Fruit fly (Drosophila melanogaster): Measurements from ENCODE around the gene Fer1HCH.

Fer1HCH gene

DNA sequence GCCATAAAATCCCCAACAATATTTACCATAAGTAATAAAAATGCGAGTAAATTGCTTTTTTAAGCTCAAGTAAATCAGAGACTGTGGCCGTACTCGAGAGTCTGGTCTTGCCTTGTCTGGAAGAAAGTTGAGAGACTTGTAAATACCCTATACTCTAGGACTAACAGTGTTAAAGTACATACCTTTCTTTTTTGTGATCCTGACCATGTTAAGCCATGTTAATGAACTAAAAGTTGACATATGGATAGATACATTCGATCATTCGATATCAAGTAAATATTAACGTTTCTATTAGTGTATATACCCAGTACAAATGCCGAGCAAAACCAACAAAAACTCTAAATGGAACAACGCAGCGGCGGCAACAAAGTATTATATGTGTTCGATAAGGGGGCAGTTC lies 51.9 kb downstream of the Fer1HCH start (continued):
- TF ChIP-seq CG1792 (GFP tag; optimal IDR thresholded peaks at IDR 0.05) (no peak), Mrtf (GFP tag; IDR thresholded peaks at IDR 0.05) (no peak), bbx (GFP tag; IDR thresholded peaks at IDR 0.05; ENCODE audit: partially characterized antibody) (no peak), CG10431 (GFP tag; optimal IDR thresholded peaks at IDR 0.05) (no peak), inv (GFP tag; IDR thresholded peaks at IDR 0.05; ENCODE audit: partially characterized antibody) (no peak), sim (GFP tag; IDR thresholded peaks at IDR 0.05) (no peak), CG5180 (GFP tag; optimal IDR thresholded peaks at IDR 0.05) (no peak), Blimp-1 (GFP tag; optimal IDR thresholded peaks at IDR 0.05) (peak; percentile 57), dmrt99B (tag; optimal IDR thresholded peaks at IDR 0.05) (peak; percentile 51), CG10274 (GFP tag; optimal IDR thresholded peaks at IDR 0.05) (no peak), CG14014 (GFP tag; IDR thresholded peaks at IDR 0.05) (no peak), wdn (GFP tag; IDR thresholded peaks at IDR 0.05) (no peak), CoRest (tag; optimal IDR thresholded peaks at IDR 0.05) (peak; percentile 32), Sox102F (GFP tag; optimal IDR thresholded peaks at IDR 0.05) (peak; percentile 51), pzg (GFP tag; optimal IDR thresholded peaks at IDR 0.05) (no peak), CG32767 (GFP tag; IDR thresholded peaks at IDR 0.05) (no peak), CG12155 (GFP tag; optimal IDR thresholded peaks at IDR 0.05) (no peak), CG8765 (GFP tag; IDR thresholded peaks at IDR 0.05) (no peak; the same call in 1 of the 2 replicates), h (optimal IDR thresholded peaks at IDR 0.05) (no peak), CrebB (tag; optimal IDR thresholded peaks at IDR 0.05) (no peak), disco-r (GFP tag; optimal IDR thresholded peaks at IDR 0.05) (peak; percentile 20), CG11695 (GFP tag; IDR thresholded peaks at IDR 0.05) (no peak), rib (GFP tag; IDR thresholded peaks at IDR 0.05) (no peak), sima (GFP tag; optimal IDR thresholded peaks at IDR 0.05) (no peak), CG1603 (tag; optimal IDR thresholded peaks at IDR 0.05) (peak; percentile 49), MESR4 (GFP tag; optimal IDR thresholded peaks at IDR 0.05) (no peak), pan (optimal IDR thresholded peaks at IDR 0.05) (no peak), pan (GFP tag; optimal IDR thresholded peaks at IDR 0.05 in 1 of 2, IDR thresholded peaks at IDR 0.05 in 1 of 2) (no peak), CG2889 (GFP tag; IDR thresholded peaks at IDR 0.05) (0 out of 3 replicates have a peak, but pooled peaks have one; percentile 38), CG7963 (GFP tag; IDR thresholded peaks at IDR 0.05; ENCODE audit: partially characterized antibody) (no peak), fu2 (GFP tag; optimal IDR thresholded peaks at IDR 0.05) (no peak), CG11247 (GFP tag; IDR thresholded peaks at IDR 0.05) (no peak), gsb (GFP tag; IDR thresholded peaks at IDR 0.05) (no peak), grn (GFP tag; optimal IDR thresholded peaks at IDR 0.05) (no peak), CG15011 (GFP tag; optimal IDR thresholded peaks at IDR 0.05) (no peak), CG3847 (GFP tag; IDR thresholded peaks at IDR 0.05) (no peak), Atf-2 (GFP tag; optimal IDR thresholded peaks at IDR 0.05) (no peak), wek (GFP tag; optimal IDR thresholded peaks at IDR 0.05) (no peak), CG31224 (GFP tag; IDR thresholded peaks at IDR 0.05) (0 out of 2 replicates have a peak, but pooled peaks have one; percentile 16), ab (GFP tag; optimal IDR thresholded peaks at IDR 0.05) (no peak), CG10959 (GFP tag; IDR thresholded peaks at IDR 0.05) (0 out of 2 replicates have a peak, but pooled peaks have one; percentile 12), CG4707 (GFP tag; optimal IDR thresholded peaks at IDR 0.05) (no peak), Dp (GFP tag; optimal IDR thresholded peaks at IDR 0.05) (no peak), ac (GFP tag; optimal IDR thresholded peaks at IDR 0.05) (no peak), bsh (GFP tag; optimal IDR thresholded peaks at IDR 0.05) (peak in 1 of 2 experiments; percentile 45), tll (GFP tag; optimal IDR thresholded peaks at IDR 0.05) (no peak), CG11456 (GFP tag; IDR thresholded peaks at IDR 0.05) (no peak), CG18476 (GFP tag; optimal IDR thresholded peaks at IDR 0.05) (no peak), fd3F (GFP tag; optimal IDR thresholded peaks at IDR 0.05) (no peak), kay (GFP tag; optimal IDR thresholded peaks at IDR 0.05) (no peak), lmd (GFP tag; IDR thresholded peaks at IDR 0.05) (0 out of 2 replicates have a peak, but pooled peaks have one; percentile 20)
